Worm (Caenorhabditis elegans) whole organism, L2 larva: ENCODE results near the gene T20B5.2.

Experiments
- C34F6.9 ChIP-seq: fragments of 150-350 bp; optimal IDR thresholded peaks from 2 replicates; lab custom pipeline; 2014; ENCODE audit warnings: missing biosample characterization, missing genetic modification characterization
- F13H6.1 ChIP-seq: sonication (generic microtip); optimal IDR thresholded peaks from 2 replicates; lab custom pipeline; 2016; ENCODE audit warnings: missing genetic modification characterization, missing compliant biosample characterization
- R02D3.7 ChIP-seq: fragments of 150-350 bp; optimal IDR thresholded peaks from 2 replicates; lab custom pipeline; 2014; ENCODE audit warnings: missing biosample characterization, missing genetic modification characterization
- Y55F3AM.14 ChIP-seq: fragments of 200-800 bp; sonication (Bioruptor generic); optimal IDR thresholded peaks from 2 replicates; lab custom pipeline; 2018; ENCODE audit warnings: mild to moderate bottlenecking, missing genetic modification characterization, missing compliant biosample characterization
- ZK546.5 ChIP-seq: sonication (generic microtip); optimal IDR thresholded peaks from 2 replicates; lab custom pipeline; 2017; ENCODE audit warnings: missing biosample characterization, missing genetic modification characterization
- alr-1 ChIP-seq: fragments of 150-350 bp; optimal IDR thresholded peaks from 2 replicates; lab custom pipeline; 2014; ENCODE audit warnings: missing biosample characterization, missing genetic modification characterization
- aly-2 ChIP-seq: fragments of 150-350 bp; optimal IDR thresholded peaks from 2 replicates; lab custom pipeline; 2014; ENCODE audit warnings: missing biosample characterization, missing genetic modification characterization
- ama-1 ChIP-seq: fragments of 150-350 bp; optimal IDR thresholded peaks from 2 replicates; lab custom pipeline; 2018; ENCODE audit warnings: inconsistent platforms
- blmp-1 ChIP-seq: sonication (generic microtip); optimal IDR thresholded peaks from 2 replicates; lab custom pipeline; 2017; ENCODE audit warnings: missing genetic modification characterization, mild to moderate bottlenecking, missing compliant biosample characterization, antibody characterized with exemption, moderate library complexity; ENCODE audit not compliant: insufficient read depth
- ceh-16 ChIP-seq: fragments of 150-350 bp; optimal IDR thresholded peaks from 2 replicates; lab custom pipeline; 2014; ENCODE audit warnings: missing biosample characterization, missing genetic modification characterization
- ceh-82 ChIP-seq: fragments of 150-350 bp; optimal IDR thresholded peaks from 2 replicates; lab custom pipeline; 2014; ENCODE audit warnings: missing biosample characterization, missing genetic modification characterization
- crh-2 ChIP-seq: sonication (generic microtip); optimal IDR thresholded peaks from 2 replicates; lab custom pipeline; 2017; ENCODE audit warnings: missing biosample characterization, missing genetic modification characterization
- dmd-4 ChIP-seq: sonication (generic microtip); optimal IDR thresholded peaks from 2 replicates; lab custom pipeline; 2017; ENCODE audit warnings: missing biosample characterization, missing genetic modification characterization
- egl-27 ChIP-seq: sonication (generic microtip); optimal IDR thresholded peaks from 3 replicates; lab custom pipeline; 2017; ENCODE audit warnings: missing biosample characterization, missing genetic modification reagents, missing genetic modification characterization
- elt-1 ChIP-seq: fragments of 150-350 bp; optimal IDR thresholded peaks from 2 replicates; lab custom pipeline; 2014; ENCODE audit warnings: missing biosample characterization, missing genetic modification characterization
- elt-3 ChIP-seq: sonication (generic microtip); optimal IDR thresholded peaks from 2 replicates; lab custom pipeline; 2017; ENCODE audit warnings: missing biosample characterization, missing genetic modification characterization
- fos-1 ChIP-seq: fragments of 150-350 bp; optimal IDR thresholded peaks from 2 replicates; lab custom pipeline; 2014; ENCODE audit warnings: missing biosample characterization, missing genetic modification characterization
- gmeb-1 ChIP-seq: fragments of 150-350 bp; optimal IDR thresholded peaks from 2 replicates; lab custom pipeline; 2014; ENCODE audit warnings: missing biosample characterization, missing genetic modification characterization
- lin-11 ChIP-seq: fragments of 150-350 bp; sonication (generic microtip); optimal IDR thresholded peaks from 2 replicates; lab custom pipeline; 2014; ENCODE audit warnings: missing biosample characterization, missing genetic modification characterization, inconsistent platforms, mixed read lengths
- lin-13 ChIP-seq: fragments of 150-350 bp; optimal IDR thresholded peaks from 2 replicates; lab custom pipeline; 2014; ENCODE audit warnings: missing biosample characterization, missing genetic modification reagents, missing genetic modification characterization
- lin-39 ChIP-seq: fragments of 150-350 bp; optimal IDR thresholded peaks from 2 replicates; lab custom pipeline; 2014; ENCODE audit warnings: missing biosample characterization, missing genetic modification reagents, missing genetic modification characterization
- lsy-2 ChIP-seq, 2 experiments: fragments of 150-350 bp in 1 of 2; sonication (generic microtip) in 1 of 2; optimal IDR thresholded peaks; 2 replicates each; lab custom pipeline; 2014 to 2017; ENCODE audit warnings: missing biosample characterization in 2 of 2, missing genetic modification characterization in 2 of 2
- mab-5 ChIP-seq: fragments of 150-350 bp; optimal IDR thresholded peaks from 2 replicates; lab custom pipeline; 2014; ENCODE audit warnings: missing biosample characterization, missing genetic modification characterization
- mbf-1 ChIP-seq: sonication (generic microtip); optimal IDR thresholded peaks from 2 replicates; lab custom pipeline; 2017; ENCODE audit warnings: missing biosample characterization, missing genetic modification characterization
- mdl-1 ChIP-seq, 2 experiments: fragments of 150-350 bp in 1 of 2; sonication (generic microtip) in 1 of 2; optimal IDR thresholded peaks; 2 replicates each; lab custom pipeline; 2017; ENCODE audit warnings: missing biosample characterization in 2 of 2, missing genetic modification characterization in 2 of 2
- nhr-10 ChIP-seq: sonication (generic microtip); optimal IDR thresholded peaks from 2 replicates; lab custom pipeline; 2017; ENCODE audit warnings: missing biosample characterization, missing genetic modification characterization
- nhr-11 ChIP-seq: fragments of 150-350 bp; optimal IDR thresholded peaks from 2 replicates; lab custom pipeline; 2014; ENCODE audit warnings: missing biosample characterization, missing genetic modification characterization
- nhr-12 ChIP-seq: fragments of 150-350 bp; optimal IDR thresholded peaks from 2 replicates; lab custom pipeline; 2014; ENCODE audit warnings: missing biosample characterization, missing genetic modification characterization
- nhr-129 ChIP-seq: fragments of 150-350 bp; optimal IDR thresholded peaks from 2 replicates; lab custom pipeline; 2014; ENCODE audit warnings: missing biosample characterization, missing genetic modification characterization
- nhr-21 ChIP-seq: fragments of 150-350 bp; optimal IDR thresholded peaks from 2 replicates; lab custom pipeline; 2014; ENCODE audit warnings: missing biosample characterization, missing genetic modification characterization
- nhr-23 ChIP-seq: fragments of 150-350 bp; optimal IDR thresholded peaks from 2 replicates; lab custom pipeline; 2014; ENCODE audit warnings: missing biosample characterization, missing genetic modification reagents, missing genetic modification characterization
- nhr-237 ChIP-seq: fragments of 150-350 bp; optimal IDR thresholded peaks from 2 replicates; lab custom pipeline; 2014; ENCODE audit warnings: missing biosample characterization, missing genetic modification characterization
- nhr-25 ChIP-seq: fragments of 150-350 bp; sonication (generic microtip); optimal IDR thresholded peaks from 3 replicates; lab custom pipeline; 2014; ENCODE audit warnings: missing biosample characterization, missing genetic modification characterization
- nhr-6 ChIP-seq: fragments of 150-350 bp; optimal IDR thresholded peaks from 2 replicates; lab custom pipeline; 2014; ENCODE audit warnings: missing biosample characterization, missing genetic modification characterization
- nhr-77 ChIP-seq: fragments of 150-350 bp; optimal IDR thresholded peaks from 2 replicates; lab custom pipeline; 2014; ENCODE audit warnings: missing biosample characterization, missing genetic modification characterization
- peb-1 ChIP-seq: fragments of 150-350 bp; optimal IDR thresholded peaks from 2 replicates; lab custom pipeline; 2014; ENCODE audit warnings: missing biosample characterization, missing genetic modification characterization
- sem-4 ChIP-seq: fragments of 150-350 bp; optimal IDR thresholded peaks from 2 replicates; lab custom pipeline; 2014; ENCODE audit warnings: missing biosample characterization, missing genetic modification reagents, missing genetic modification characterization
- skn-1 ChIP-seq: sonication (generic microtip); optimal IDR thresholded peaks from 2 replicates; lab custom pipeline; 2017; ENCODE audit warnings: missing biosample characterization, missing genetic modification characterization
- sma-3 ChIP-seq: sonication (generic microtip); optimal IDR thresholded peaks from 2 replicates; lab custom pipeline; 2016; ENCODE audit warnings: missing genetic modification reagents, missing genetic modification characterization, missing compliant biosample characterization
- sma-9 ChIP-seq, 2 experiments: fragments of 150-350 bp in 1 of 2; sonication (generic microtip) in 1 of 2; optimal IDR thresholded peaks; 2 replicates each; lab custom pipeline; 2014 to 2016; ENCODE audit warnings: missing genetic modification characterization in 2 of 2, mild to moderate bottlenecking in 1 of 2, missing biosample characterization in 1 of 2, missing compliant biosample characterization in 1 of 2, missing genetic modification reagents in 1 of 2, moderate library complexity in 1 of 2
- snpc-4 ChIP-seq: fragments of 150-350 bp; optimal IDR thresholded peaks from 2 replicates; lab custom pipeline; 2014; ENCODE audit warnings: missing biosample characterization, missing genetic modification characterization
- unc-39 ChIP-seq: fragments of 150-350 bp; optimal IDR thresholded peaks from 2 replicates; lab custom pipeline; 2014; ENCODE audit warnings: missing biosample characterization, missing genetic modification characterization
- unc-55 ChIP-seq: fragments of 150-350 bp; sonication (generic microtip); optimal IDR thresholded peaks from 3 replicates; lab custom pipeline; 2014; ENCODE audit warnings: missing biosample characterization, missing genetic modification reagents, missing genetic modification characterization
- unc-62 ChIP-seq: fragments of 150-350 bp; optimal IDR thresholded peaks from 2 replicates; lab custom pipeline; 2014; ENCODE audit warnings: missing biosample characterization, missing genetic modification reagents, missing genetic modification characterization
- zag-1 ChIP-seq: fragments of 150-350 bp; optimal IDR thresholded peaks from 2 replicates; lab custom pipeline; 2014; ENCODE audit warnings: missing biosample characterization, missing genetic modification characterization
- ztf-1 ChIP-seq: fragments of 200-800 bp; sonication (Bioruptor generic); conservative IDR thresholded peaks from 2 replicates; pipeline ENCODE4 v1.3.6; 2022; ENCODE audit warnings: missing genetic modification characterization, missing compliant biosample characterization
- ztf-11 ChIP-seq: sonication (generic microtip); optimal IDR thresholded peaks from 2 replicates; lab custom pipeline; 2017; ENCODE audit warnings: missing biosample characterization, missing genetic modification characterization
- ztf-4 ChIP-seq: fragments of 150-350 bp; optimal IDR thresholded peaks from 2 replicates; lab custom pipeline; 2014; ENCODE audit warnings: missing biosample characterization, missing genetic modification characterization

T20B5.2 gene

DNA sequence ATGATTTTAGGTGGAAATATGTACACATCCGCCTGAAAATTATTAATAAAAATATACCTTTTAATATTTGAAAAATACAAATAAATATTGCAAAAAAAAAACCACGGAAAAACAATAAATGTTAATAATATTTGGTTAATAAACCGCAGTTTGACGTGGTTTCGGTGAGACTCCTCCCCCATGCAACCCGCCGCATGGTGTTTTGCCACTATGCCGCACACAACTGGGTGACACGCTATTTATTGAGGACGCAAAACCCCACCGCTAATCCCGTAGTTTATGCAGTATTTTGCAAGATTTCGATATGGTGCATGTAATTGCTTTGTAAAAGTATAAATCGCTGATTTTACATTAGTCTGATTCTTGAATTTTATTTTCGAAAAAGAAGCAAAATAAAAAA is 34.4 kb upstream of the T20B5.2 start, which contains the start of gene gly-13:
Gene gly-13 (minus strand): TSS at position 32 of the 400 bp plus-strand sequence.
- TF ChIP-seq ceh-16 (no peak), fos-1 (peak; percentile 2), nhr-77 (tag; lab: Kevin White, UChicago) (no peak), Y55F3AM.14 (no peak), sma-9 (GFP tag; optimal IDR thresholded peaks at IDR 0.05; lab: Kevin White, UChicago) (no peak), sma-9 (tag; optimal IDR thresholded peaks at IDR 0.05; lab: Kevin White, UChicago) (no peak), nhr-25 (peak; percentile 35), nhr-21 (tag; lab: Kevin White, UChicago) (no peak), nhr-11 (no peak), ztf-1 (GFP tag; lab: Robert Waterston, UW) (no peak), unc-55 (GFP tag; lab: Kevin White, UChicago) (no peak), gmeb-1 (no peak), ZK546.5 (tag; lab: Kevin White, UChicago) (no peak), nhr-129 (tag; lab: Kevin White, UChicago) (peak; percentile 51), nhr-6 (tag; lab: Kevin White, UChicago) (no peak), mab-5 (tag; lab: Kevin White, UChicago) (no peak), unc-62 (GFP tag; lab: Kevin White, UChicago) (no peak), F13H6.1 (peak; percentile 38), C34F6.9 (tag; lab: Kevin White, UChicago) (no peak), nhr-12 (no peak), R02D3.7 (no peak), nhr-237 (tag; lab: Kevin White, UChicago) (no peak), ztf-11 (tag; lab: Kevin White, UChicago) (no peak), crh-2 (tag; lab: Kevin White, UChicago) (peak; percentile 32), mdl-1 (tag; optimal IDR thresholded peaks at IDR 0.05; lab: Kevin White, UChicago) (no peak), snpc-4 (tag; lab: Kevin White, UChicago) (no peak), dmd-4 (no peak), peb-1 (tag; lab: Kevin White, UChicago) (no peak), lsy-2 (tag; optimal IDR thresholded peaks at IDR 0.05; lab: Kevin White, UChicago) (peak in 1 of 2 experiments; percentile 51), lin-13 (no peak), sem-4 (tag; lab: Kevin White, UChicago) (peak; percentile 45), elt-3 (no peak), blmp-1 (tag; lab: Kevin White, UChicago) (no peak), ztf-4 (tag; lab: Kevin White, UChicago) (peak; percentile 7), ceh-82 (tag; lab: Kevin White, UChicago) (no peak), mbf-1 (no peak), nhr-10 (tag; lab: Kevin White, UChicago) (no peak), unc-39 (tag; lab: Kevin White, UChicago) (no peak), zag-1 (tag; lab: Kevin White, UChicago) (no peak), lin-11 (tag; lab: Kevin White, UChicago) (peak; percentile 28), sma-3 (GFP tag; lab: Kevin White, UChicago) (no peak), ama-1 (lab: Kevin White, UChicago) (no peak), skn-1 (tag; lab: Kevin White, UChicago) (no peak), aly-2 (no peak), elt-1 (no peak), lin-39 (tag; lab: Kevin White, UChicago) (no peak), egl-27 (no peak), nhr-23 (tag; lab: Kevin White, UChicago) (no peak), alr-1 (tag; lab: Kevin White, UChicago) (no peak)
